Worm (Caenorhabditis elegans): Measurements from ENCODE around the gene C50D2.2.

DNA sequence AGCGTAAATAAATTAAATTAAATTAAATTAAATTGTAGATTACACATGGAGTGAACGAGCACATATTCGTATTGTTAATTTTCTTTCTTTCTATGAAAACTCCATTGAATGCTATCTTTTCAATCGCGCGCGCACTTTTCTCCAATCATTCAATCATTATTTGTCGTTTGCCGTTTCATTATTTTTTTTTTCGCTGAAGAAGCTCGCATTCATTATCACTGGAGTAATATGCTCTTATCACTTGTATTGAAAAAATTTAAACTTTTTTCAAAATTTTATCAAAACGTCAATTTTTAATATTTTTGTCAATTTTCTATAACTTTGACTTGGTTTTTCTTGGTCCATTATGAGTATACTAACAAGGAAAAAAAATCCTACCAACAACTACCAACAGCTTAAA lies 43.5 kb upstream of the C50D2.2 start:
- TF ChIP-seq mef-2 (tag; optimal IDR thresholded peaks at IDR 0.05) (no peak), alr-1 (tag; optimal IDR thresholded peaks at IDR 0.05; ENCODE audit: borderline replicate concordance) (no peak), ztf-4 (tag; optimal IDR thresholded peaks at IDR 0.05) (no peak), isw-1 (GFP tag; IDR thresholded peaks at IDR 0.05) (no peak), ztf-11 (tag; optimal IDR thresholded peaks at IDR 0.05) (no peak), unc-62 (GFP tag; optimal IDR thresholded peaks at IDR 0.05) (no peak), dsc-1 (tag; optimal IDR thresholded peaks at IDR 0.05) (no peak), lin-15B (tag; optimal IDR thresholded peaks at IDR 0.05) (no peak), lir-3 (tag; optimal IDR thresholded peaks at IDR 0.05; ENCODE audit: poor library complexity) (no peak)

Data from whole organism, L1 larva.